Worm (Caenorhabditis elegans) whole organism, L3 larva: ENCODE results near the gene F22B5.4.

Source experiments
- ceh-9 ChIP-seq: sonication (generic microtip); optimal IDR thresholded peaks from 2 replicates; lab custom pipeline; 2018; ENCODE audit warnings: missing biosample characterization, missing genetic modification characterization
- daf-12 ChIP-seq: fragments of 150-350 bp; optimal IDR thresholded peaks from 2 replicates; lab custom pipeline; 2014; ENCODE audit warnings: missing biosample characterization, missing genetic modification reagents, missing genetic modification characterization
- elt-3 ChIP-seq, 3 experiments: fragments of 150-350 bp in 1 of 3; sonication (generic microtip) in 2 of 3; optimal IDR thresholded peaks; 2 replicates in 2 of 3; 4 replicates in 1 of 3; lab custom pipeline; 2014 to 2017; ENCODE audit warnings: missing biosample characterization in 3 of 3, missing genetic modification characterization in 3 of 3
- fkh-10 ChIP-seq: sonication (generic microtip); optimal IDR thresholded peaks from 2 replicates; lab custom pipeline; 2017; ENCODE audit warnings: missing biosample characterization, missing genetic modification reagents, missing genetic modification characterization
- jun-1 ChIP-seq: fragments of 150-350 bp; optimal IDR thresholded peaks from 2 replicates; lab custom pipeline; 2014; ENCODE audit warnings: missing biosample characterization, missing genetic modification reagents, missing genetic modification characterization
- mdl-1 ChIP-seq: fragments of 150-350 bp; optimal IDR thresholded peaks from 2 replicates; lab custom pipeline; 2014; ENCODE audit warnings: missing biosample characterization, missing genetic modification characterization
- nhr-76 ChIP-seq: fragments of 150-350 bp; sonication (generic microtip); optimal IDR thresholded peaks from 5 replicates; lab custom pipeline; 2014; ENCODE audit warnings: missing biosample characterization, missing genetic modification characterization
- nhr-77 ChIP-seq: fragments of 150-350 bp; optimal IDR thresholded peaks from 2 replicates; lab custom pipeline; 2014; ENCODE audit warnings: missing biosample characterization, missing genetic modification characterization
- pqm-1 ChIP-seq: fragments of 150-350 bp; optimal IDR thresholded peaks from 2 replicates; lab custom pipeline; 2017; ENCODE audit warnings: missing biosample characterization, missing genetic modification characterization, inconsistent platforms
- sea-2 ChIP-seq: fragments of 150-350 bp; sonication (generic microtip); optimal IDR thresholded peaks from 4 replicates; lab custom pipeline; 2014; ENCODE audit warnings: missing biosample characterization, missing genetic modification reagents, missing genetic modification characterization
- skn-1 ChIP-seq: fragments of 150-350 bp; optimal IDR thresholded peaks from 2 replicates; lab custom pipeline; 2014; ENCODE audit warnings: missing biosample characterization, missing genetic modification characterization
- ztf-11 ChIP-seq: fragments of 150-350 bp; optimal IDR thresholded peaks from 2 replicates; lab custom pipeline; 2014; ENCODE audit warnings: missing biosample characterization, missing genetic modification characterization
- ztf-4 ChIP-seq: fragments of 150-350 bp; optimal IDR thresholded peaks from 2 replicates; lab custom pipeline; 2014; ENCODE audit warnings: missing biosample characterization, missing genetic modification characterization

- TF ChIP-seq sea-2 (GFP tag; lab: Kevin White, UChicago): no peak
- TF ChIP-seq ztf-11 (tag; lab: Kevin White, UChicago): no peak
- TF ChIP-seq ceh-9 (tag; lab: Kevin White, UChicago): no peak
- TF ChIP-seq mdl-1 (tag; lab: Kevin White, UChicago): no peak
- TF ChIP-seq daf-12: no peak
- TF ChIP-seq skn-1 (tag; lab: Kevin White, UChicago): no peak
- no peak for TF ChIP-seq jun-1 (tag; lab: Kevin White, UChicago)
- TF ChIP-seq pqm-1 (tag; lab: Kevin White, UChicago): no peak
- no peak for TF ChIP-seq nhr-76 (tag; lab: Kevin White, UChicago)
- TF ChIP-seq nhr-77 (tag; lab: Kevin White, UChicago): no peak
- no peak for TF ChIP-seq ztf-4 (tag; lab: Kevin White, UChicago)
- TF ChIP-seq elt-3 (tag; optimal IDR thresholded peaks at IDR 0.05; lab: Kevin White, UChicago): no peak
- TF ChIP-seq fkh-10 (GFP tag; lab: Kevin White, UChicago): no peak
Observed at ce11 chrII:8411002-8411401, 38.5 kb upstream of the F22B5.4 start.
